Worm (Caenorhabditis elegans): ENCODE data around the gene Y46H3D.8.
A peak's percentile ranks its signal among the peaks of the same experiment; 100 is the strongest.

Gene Y46H3D.8

ce11 chrV:1629329-1629728 lies 1.7 kb downstream of the Y46H3D.8 start, which contains the start of gene nhr-238:
Gene nhr-238 (minus strand): TSS chrV:1629432.
- TF ChIP-seq ztf-11 (tag; optimal IDR thresholded peaks at IDR 0.05) = no peak
- TF ChIP-seq nhr-25 (tag; optimal IDR thresholded peaks at IDR 0.05) = no peak
- peak; percentile 93 for TF ChIP-seq nhr-129 (tag; optimal IDR thresholded peaks at IDR 0.05)
- no peak for TF ChIP-seq ztf-4 (tag; optimal IDR thresholded peaks at IDR 0.05)
- peak; percentile 84 for TF ChIP-seq nhr-77 (tag; optimal IDR thresholded peaks at IDR 0.05)
- TF ChIP-seq crh-2 (tag; optimal IDR thresholded peaks at IDR 0.05) = no peak

- TF ChIP-seq F13H6.1 (tag; optimal IDR thresholded peaks at IDR 0.05) (peak; percentile 84), egl-27 (tag; optimal IDR thresholded peaks at IDR 0.05) (peak; percentile 57), nhr-129 (tag; optimal IDR thresholded peaks at IDR 0.05) (peak; percentile 76), ztf-4 (tag; optimal IDR thresholded peaks at IDR 0.05) (no peak), mdl-1 (tag; optimal IDR thresholded peaks at IDR 0.05) (no peak), aly-2 (tag; optimal IDR thresholded peaks at IDR 0.05) (no peak), crh-2 (tag; optimal IDR thresholded peaks at IDR 0.05) (peak; percentile 44), fos-1 (tag; optimal IDR thresholded peaks at IDR 0.05) (peak; percentile 35), nhr-25 (tag; optimal IDR thresholded peaks at IDR 0.05) (peak; percentile 69), sma-9 (GFP tag; optimal IDR thresholded peaks at IDR 0.05) (peak; percentile 56), sma-9 (tag; optimal IDR thresholded peaks at IDR 0.05) (no peak), sma-3 (GFP tag; optimal IDR thresholded peaks at IDR 0.05) (peak; percentile 49)
Observed at ce11 chrV:1627269-1627668, 3.8 kb downstream of the Y46H3D.8 start.

ce11 chrV:1626720-1627119 lies 4.3 kb downstream of the Y46H3D.8 start, which contains the start of gene nhr-237:
Gene nhr-237 (minus strand): TSS chrV:1626820.
- TF ChIP-seq nhr-23 (tag; optimal IDR thresholded peaks at IDR 0.05) (no peak), nhr-10 (tag; optimal IDR thresholded peaks at IDR 0.05) (no peak), F13H6.1 (tag; optimal IDR thresholded peaks at IDR 0.05) (no peak), gmeb-1 (tag; optimal IDR thresholded peaks at IDR 0.05) (no peak), ceh-82 (tag; optimal IDR thresholded peaks at IDR 0.05) (no peak), nhr-6 (tag; optimal IDR thresholded peaks at IDR 0.05) (no peak), nhr-11 (tag; optimal IDR thresholded peaks at IDR 0.05) (no peak), nhr-129 (tag; optimal IDR thresholded peaks at IDR 0.05) (no peak), lsy-2 (tag; optimal IDR thresholded peaks at IDR 0.05) (no peak), ama-1 (optimal IDR thresholded peaks at IDR 0.05) (no peak), alr-1 (tag; optimal IDR thresholded peaks at IDR 0.05) (no peak), aly-2 (tag; optimal IDR thresholded peaks at IDR 0.05) (no peak), ztf-11 (tag; optimal IDR thresholded peaks at IDR 0.05) (no peak)

ce11 chrV:1624340-1624739 lies 6.7 kb downstream of the Y46H3D.8 start, which contains the start of gene nhr-110:
Gene nhr-110 (minus strand): TSS chrV:1624440.
- TF ChIP-seq nhr-12 (tag; optimal IDR thresholded peaks at IDR 0.05) (no peak), nhr-77 (tag; optimal IDR thresholded peaks at IDR 0.05) (no peak), alr-1 (tag; optimal IDR thresholded peaks at IDR 0.05) (no peak), lin-39 (tag; optimal IDR thresholded peaks at IDR 0.05) (no peak), nhr-11 (tag; optimal IDR thresholded peaks at IDR 0.05) (no peak), elt-3 (tag; optimal IDR thresholded peaks at IDR 0.05) (no peak), dmd-4 (tag; optimal IDR thresholded peaks at IDR 0.05) (no peak), ceh-82 (tag; optimal IDR thresholded peaks at IDR 0.05) (no peak), mdl-1 (tag; optimal IDR thresholded peaks at IDR 0.05) (no peak), nhr-25 (tag; optimal IDR thresholded peaks at IDR 0.05) (no peak), snpc-4 (tag; optimal IDR thresholded peaks at IDR 0.05) (no peak), ztf-4 (tag; optimal IDR thresholded peaks at IDR 0.05) (no peak), unc-39 (tag; optimal IDR thresholded peaks at IDR 0.05) (no peak), aly-2 (tag; optimal IDR thresholded peaks at IDR 0.05) (no peak), C34F6.9 (tag; optimal IDR thresholded peaks at IDR 0.05) (no peak), sma-3 (GFP tag; optimal IDR thresholded peaks at IDR 0.05) (no peak), unc-55 (GFP tag; optimal IDR thresholded peaks at IDR 0.05) (no peak), peb-1 (tag; optimal IDR thresholded peaks at IDR 0.05) (no peak), crh-2 (tag; optimal IDR thresholded peaks at IDR 0.05) (no peak), unc-62 (GFP tag; optimal IDR thresholded peaks at IDR 0.05) (no peak)

ce11 chrV:1623429-1623828 lies 7.6 kb downstream of the Y46H3D.8 start:
- TF ChIP-seq sem-4 (tag; optimal IDR thresholded peaks at IDR 0.05) (no peak), nhr-10 (tag; optimal IDR thresholded peaks at IDR 0.05) (no peak), alr-1 (tag; optimal IDR thresholded peaks at IDR 0.05) (no peak), F13H6.1 (tag; optimal IDR thresholded peaks at IDR 0.05) (no peak), nhr-23 (tag; optimal IDR thresholded peaks at IDR 0.05) (no peak), nhr-12 (tag; optimal IDR thresholded peaks at IDR 0.05) (no peak), peb-1 (tag; optimal IDR thresholded peaks at IDR 0.05) (no peak), C34F6.9 (tag; optimal IDR thresholded peaks at IDR 0.05) (no peak), sma-9 (GFP tag; optimal IDR thresholded peaks at IDR 0.05) (no peak), sma-9 (tag; optimal IDR thresholded peaks at IDR 0.05) (no peak), snpc-4 (tag; optimal IDR thresholded peaks at IDR 0.05) (no peak), nhr-77 (tag; optimal IDR thresholded peaks at IDR 0.05) (no peak), nhr-25 (tag; optimal IDR thresholded peaks at IDR 0.05) (no peak), nhr-237 (tag; optimal IDR thresholded peaks at IDR 0.05) (no peak)

All from whole organism, L2 larva.